Fruit fly (Drosophila melanogaster) whole organism, embryonic: Measurements from ENCODE around the gene Idgf3.

Experiments
- Blimp-1 ChIP-seq: fragments of 200-800 bp; sonication (Bioruptor generic); optimal IDR thresholded peaks from 3 replicates; lab custom pipeline; 2018; ENCODE audit warnings: missing biosample characterization, missing genetic modification characterization, mild to moderate bottlenecking, moderate library complexity, missing genetic modification reagents
- CG10209 ChIP-seq: fragments of 200-800 bp; sonication (Bioruptor generic); optimal IDR thresholded peaks from 3 replicates; lab custom pipeline; 2017; ENCODE audit warnings: missing biosample characterization, mild to moderate bottlenecking, missing genetic modification characterization, missing genetic modification reagents
- CG1024 ChIP-seq: fragments of 200-800 bp; sonication (Bioruptor generic); IDR thresholded peaks from 2 replicates; pipeline ENCODE4 v1.3.6; 2022; ENCODE audit warnings: missing biosample characterization, missing genetic modification characterization
- CG11504 ChIP-seq: fragments of 200-800 bp; sonication (Bioruptor generic); optimal IDR thresholded peaks from 3 replicates; lab custom pipeline; 2019; ENCODE audit warnings: missing biosample characterization, mild to moderate bottlenecking, missing genetic modification characterization, moderate library complexity
- CG12219 ChIP-seq: fragments of 200-800 bp; sonication (Bioruptor generic); optimal IDR thresholded peaks from 3 replicates; lab custom pipeline; 2018; ENCODE audit warnings: missing biosample characterization, mild to moderate bottlenecking, missing genetic modification characterization
- CG12391 ChIP-seq: fragments of 200-800 bp; sonication (Bioruptor generic); optimal IDR thresholded peaks from 3 replicates; lab custom pipeline; 2018; ENCODE audit warnings: missing biosample characterization, mild to moderate bottlenecking, missing genetic modification characterization, moderate library complexity
- CG13123 ChIP-seq: fragments of 200-800 bp; sonication (Bioruptor generic); optimal IDR thresholded peaks from 2 replicates; lab custom pipeline; 2016; ENCODE audit warnings: missing biosample characterization, missing genetic modification characterization
- CG15514 ChIP-seq: fragments of 200-800 bp; sonication (Bioruptor generic); optimal IDR thresholded peaks from 3 replicates; lab custom pipeline; 2017; ENCODE audit warnings: missing biosample characterization, missing genetic modification characterization, mild to moderate bottlenecking, moderate library complexity, missing genetic modification reagents
- CG15601 ChIP-seq: fragments of 200-800 bp; sonication (Bioruptor generic); optimal IDR thresholded peaks from 3 replicates; lab custom pipeline; 2019; ENCODE audit warnings: missing biosample characterization, mild to moderate bottlenecking, missing genetic modification characterization, moderate library complexity
- CG1602 ChIP-seq: fragments of 200-800 bp; sonication (Bioruptor generic); optimal IDR thresholded peaks from 3 replicates; lab custom pipeline; 2016; ENCODE audit warnings: missing biosample characterization, missing genetic modification characterization
- CG1603 ChIP-seq: fragments of 200-800 bp; sonication (Bioruptor generic); optimal IDR thresholded peaks from 2 replicates; lab custom pipeline; 2019; ENCODE audit warnings: missing biosample characterization, mild to moderate bottlenecking, missing genetic modification characterization, moderate library complexity
- CG16813 ChIP-seq: fragments of 200-800 bp; sonication (Bioruptor generic); IDR thresholded peaks from 3 replicates; pipeline ENCODE4 v1.3.6; 2022; ENCODE audit warnings: missing biosample characterization, missing genetic modification characterization; ENCODE audit not compliant: partially characterized antibody
- CG17385 ChIP-seq: fragments of 200-800 bp; sonication (Bioruptor generic); optimal IDR thresholded peaks from 3 replicates; lab custom pipeline; 2018; ENCODE audit warnings: missing biosample characterization, mild to moderate bottlenecking, missing genetic modification characterization
- CG17912 ChIP-seq: fragments of 200-800 bp; sonication (Bioruptor generic); optimal IDR thresholded peaks from 2 replicates; lab custom pipeline; 2018; ENCODE audit warnings: missing biosample characterization, mild to moderate bottlenecking, missing genetic modification characterization
- CG2202 ChIP-seq: fragments of 200-800 bp; sonication (Bioruptor generic); optimal IDR thresholded peaks from 2 replicates; lab custom pipeline; 2018; ENCODE audit warnings: missing biosample characterization, mild to moderate bottlenecking, missing genetic modification characterization
- CG3407 ChIP-seq: fragments of 200-800 bp; sonication (Bioruptor generic); optimal IDR thresholded peaks from 2 replicates; lab custom pipeline; 2018; ENCODE audit warnings: missing biosample characterization, mild to moderate bottlenecking, missing genetic modification characterization
- CG42726 ChIP-seq: fragments of 200-800 bp; sonication (Bioruptor generic); IDR thresholded peaks from 2 replicates; pipeline ENCODE4 v1.3.6; 2022; ENCODE audit warnings: missing biosample characterization, missing genetic modification characterization; ENCODE audit not compliant: partially characterized antibody
- CG6272 ChIP-seq: fragments of 200-800 bp; sonication (Bioruptor generic); IDR thresholded peaks from 2 replicates; pipeline ENCODE4 v1.3.6; 2022; ENCODE audit warnings: missing biosample characterization, missing genetic modification characterization
- CG6813 ChIP-seq: fragments of 200-800 bp; sonication (Bioruptor generic); optimal IDR thresholded peaks from 2 replicates; lab custom pipeline; 2017; ENCODE audit warnings: missing biosample characterization, missing genetic modification characterization, mild to moderate bottlenecking, moderate library complexity, missing genetic modification reagents
- CG7745 ChIP-seq: fragments of 200-800 bp; sonication (Bioruptor generic); optimal IDR thresholded peaks from 2 replicates; lab custom pipeline; 2018; ENCODE audit warnings: missing biosample characterization, mild to moderate bottlenecking, missing genetic modification characterization, moderate library complexity
- CG8290 ChIP-seq, 3 experiments: fragments of 200-800 bp; sonication (Bioruptor generic); optimal IDR thresholded peaks; 2 replicates each; lab custom pipeline; 2016 to 2019; ENCODE audit warnings: missing biosample characterization in 3 of 3, missing genetic modification characterization in 3 of 3, mild to moderate bottlenecking in 2 of 3, moderate library complexity in 1 of 3
- CG9437 ChIP-seq: fragments of 200-800 bp; sonication (Bioruptor generic); optimal IDR thresholded peaks from 2 replicates; lab custom pipeline; 2018; ENCODE audit warnings: missing biosample characterization, mild to moderate bottlenecking, missing genetic modification characterization
- CG9817 ChIP-seq: fragments of 200-800 bp; sonication (Bioruptor generic); optimal IDR thresholded peaks from 2 replicates; lab custom pipeline; 2018; ENCODE audit warnings: missing biosample characterization, mild to moderate bottlenecking, missing genetic modification characterization, moderate library complexity
- GATAe ChIP-seq: fragments of 200-800 bp; sonication (Bioruptor generic); conservative IDR thresholded peaks from 2 replicates; pipeline ENCODE4 v1.3.6; 2022; ENCODE audit warnings: missing biosample characterization, missing genetic modification characterization
- H2.0 ChIP-seq: fragments of 200-800 bp; sonication (Bioruptor generic); IDR thresholded peaks from 2 replicates; pipeline ENCODE4 v1.3.6; 2022; ENCODE audit warnings: missing biosample characterization, missing genetic modification characterization
- Max ChIP-seq: fragments of 200-800 bp; sonication (Bioruptor generic); optimal IDR thresholded peaks from 2 replicates; lab custom pipeline; 2016; ENCODE audit warnings: missing biosample characterization, mild to moderate bottlenecking, missing genetic modification characterization
- Mrtf ChIP-seq: fragments of 200-800 bp; sonication (Bioruptor generic); IDR thresholded peaks from 3 replicates; pipeline ENCODE4 v1.3.6; 2022; ENCODE audit warnings: missing biosample characterization, missing genetic modification characterization
- Myb ChIP-seq: fragments of 200-800 bp; sonication (Bioruptor generic); optimal IDR thresholded peaks from 2 replicates; lab custom pipeline; 2016; ENCODE audit warnings: missing biosample characterization, missing genetic modification characterization
- PHDP ChIP-seq: fragments of 200-800 bp; sonication (Bioruptor generic); optimal IDR thresholded peaks from 3 replicates; lab custom pipeline; 2018; ENCODE audit warnings: missing biosample characterization, mild to moderate bottlenecking, missing genetic modification characterization, moderate library complexity
- Pdp1 ChIP-seq, 2 experiments: fragments of 200-800 bp; sonication (Bioruptor generic); optimal IDR thresholded peaks; 3 replicates each; lab custom pipeline; 2016; ENCODE audit warnings: missing biosample characterization in 2 of 2, missing genetic modification characterization in 2 of 2, mild to moderate bottlenecking in 1 of 2, moderate library complexity in 1 of 2
- Xbp1 ChIP-seq: fragments of 200-800 bp; sonication (Bioruptor generic); optimal IDR thresholded peaks from 3 replicates; lab custom pipeline; 2016; ENCODE audit warnings: missing biosample characterization, mild to moderate bottlenecking, missing genetic modification characterization
- abd-A ChIP-seq: fragments of 200-800 bp; sonication (Bioruptor generic); optimal IDR thresholded peaks from 3 replicates; lab custom pipeline; 2019; ENCODE audit warnings: missing biosample characterization, mild to moderate bottlenecking, missing genetic modification characterization, moderate library complexity
- al ChIP-seq: fragments of 200-800 bp; sonication (Bioruptor generic); IDR thresholded peaks from 2 replicates; pipeline ENCODE4 v1.3.6; 2022; ENCODE audit warnings: missing biosample characterization, missing genetic modification characterization
- bab2 ChIP-seq: fragments of 200-800 bp; sonication (Bioruptor generic); optimal IDR thresholded peaks from 2 replicates; lab custom pipeline; 2016; ENCODE audit warnings: missing biosample characterization, missing genetic modification characterization
- br ChIP-seq: fragments of >200 bp; optimal IDR thresholded peaks from 2 replicates; lab custom pipeline; 2017
- cad ChIP-seq: fragments of >200 bp; optimal IDR thresholded peaks from 2 replicates; lab custom pipeline; 2017; ENCODE audit warnings: missing biosample characterization, missing genetic modification characterization
- ci ChIP-seq: fragments of 200-800 bp; sonication (Bioruptor generic); IDR thresholded peaks from 3 replicates; pipeline ENCODE4 v1.3.6; 2022; ENCODE audit warnings: missing biosample characterization, missing genetic modification characterization
- disco-r ChIP-seq: fragments of 200-800 bp; sonication (Bioruptor generic); optimal IDR thresholded peaks from 2 replicates; lab custom pipeline; 2016; ENCODE audit warnings: missing biosample characterization, missing genetic modification characterization
- dmrt99B ChIP-seq: fragments of 200-800 bp; sonication (Bioruptor generic); optimal IDR thresholded peaks from 2 replicates; lab custom pipeline; 2018; ENCODE audit warnings: missing biosample characterization, mild to moderate bottlenecking, missing genetic modification characterization, moderate library complexity
- jigr1 ChIP-seq: fragments of 200-800 bp; sonication (Bioruptor generic); IDR thresholded peaks from 3 replicates; pipeline ENCODE4 v1.3.6; 2022; ENCODE audit warnings: missing biosample characterization, missing genetic modification characterization
- lbe ChIP-seq: fragments of 200-800 bp; sonication (Bioruptor generic); optimal IDR thresholded peaks from 2 replicates; lab custom pipeline; 2016; ENCODE audit warnings: missing biosample characterization, mild to moderate bottlenecking, missing genetic modification characterization
- scrt ChIP-seq: fragments of 200-800 bp; sonication (Bioruptor generic); optimal IDR thresholded peaks from 2 replicates; lab custom pipeline; 2018; ENCODE audit warnings: missing biosample characterization, mild to moderate bottlenecking, missing genetic modification characterization, moderate library complexity
- unpg ChIP-seq: fragments of 200-800 bp; sonication (Bioruptor generic); optimal IDR thresholded peaks from 3 replicates; lab custom pipeline; 2018; ENCODE audit warnings: missing biosample characterization, mild to moderate bottlenecking, missing genetic modification characterization, moderate library complexity
- vfl ChIP-seq: fragments of 200-800 bp; sonication (Bioruptor generic); optimal IDR thresholded peaks from 2 replicates; lab custom pipeline; 2016; ENCODE audit warnings: missing biosample characterization, missing genetic modification characterization
- vnd ChIP-seq: fragments of 200-800 bp; sonication (Bioruptor generic); IDR thresholded peaks from 3 replicates; pipeline ENCODE4 v1.3.6; 2022; ENCODE audit warnings: missing biosample characterization, missing genetic modification characterization; ENCODE audit not compliant: partially characterized antibody
- wek ChIP-seq: fragments of 200-800 bp; sonication (Bioruptor generic); optimal IDR thresholded peaks from 3 replicates; lab custom pipeline; 2018; ENCODE audit warnings: missing biosample characterization, mild to moderate bottlenecking, missing genetic modification characterization, moderate library complexity

Idgf3 gene

DNA sequence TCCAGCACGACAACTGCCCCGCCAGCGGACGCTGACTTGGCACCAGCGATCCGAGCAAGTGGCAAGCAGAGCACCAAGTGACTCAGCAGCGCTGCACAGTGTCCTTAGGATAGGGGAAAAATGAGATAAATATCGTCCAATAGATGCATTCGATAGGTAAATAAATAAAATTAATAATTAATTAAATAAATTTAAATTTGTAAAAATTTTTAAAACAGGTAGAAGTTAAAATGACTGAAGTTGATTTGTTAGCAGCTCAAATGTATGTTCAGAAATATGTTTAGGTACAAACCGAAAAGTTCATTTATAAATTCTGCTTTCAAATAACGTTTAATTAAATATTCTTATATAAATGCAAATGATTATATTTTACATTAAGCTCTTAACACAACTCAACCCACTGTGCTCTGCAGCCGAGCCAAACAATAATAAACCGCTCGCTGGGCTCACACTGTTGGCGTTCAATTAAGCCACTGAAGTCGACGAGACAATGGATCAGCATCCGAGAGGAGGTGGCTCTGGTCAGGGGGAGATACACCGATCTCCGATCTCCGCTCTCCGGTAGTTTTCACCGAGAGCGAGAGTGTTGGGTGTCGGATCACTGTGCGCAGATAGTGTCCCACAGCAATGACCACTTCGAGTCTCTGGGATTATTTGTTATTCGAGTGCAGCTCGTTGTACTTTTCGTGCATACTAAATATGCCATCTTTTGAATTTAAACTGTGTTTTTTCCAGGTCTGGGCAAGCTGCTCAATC is 2.1 kb upstream of the Idgf3 start, which contains the start of gene CG5888 (continued):
- TF ChIP-seq CG17385 (GFP tag; lab: Kevin White, UChicago) (peak; percentile 77), CG12391 (peak; percentile 78), CG17912 (GFP tag; lab: Kevin White, UChicago) (no peak), bab2 (GFP tag; lab: Kevin White, UChicago) (no peak), CG12219 (GFP tag; lab: Kevin White, UChicago) (peak; percentile 19), H2.0 (GFP tag; lab: Robert Waterston, UW) (peak; percentile 49; the same call in 1 of the 2 replicates), CG42726 (GFP tag; lab: Robert Waterston, UW) (no peak), jigr1 (GFP tag; lab: Robert Waterston, UW) (peak; percentile 27; the same call in 1 of the 3 replicates), CG9437 (GFP tag; lab: Kevin White, UChicago) (peak; percentile 80), CG1602 (GFP tag; lab: Kevin White, UChicago) (peak; percentile 53), GATAe (GFP tag; lab: Robert Waterston, UW) (no peak), abd-A (tag; lab: Kevin White, UChicago) (no peak), vfl (GFP tag; lab: Kevin White, UChicago) (no peak), CG2202 (tag; lab: Kevin White, UChicago) (peak; percentile 56), al (GFP tag; lab: Robert Waterston, UW) (peak; percentile 42; the same call in 1 of the 2 replicates)

DNA sequence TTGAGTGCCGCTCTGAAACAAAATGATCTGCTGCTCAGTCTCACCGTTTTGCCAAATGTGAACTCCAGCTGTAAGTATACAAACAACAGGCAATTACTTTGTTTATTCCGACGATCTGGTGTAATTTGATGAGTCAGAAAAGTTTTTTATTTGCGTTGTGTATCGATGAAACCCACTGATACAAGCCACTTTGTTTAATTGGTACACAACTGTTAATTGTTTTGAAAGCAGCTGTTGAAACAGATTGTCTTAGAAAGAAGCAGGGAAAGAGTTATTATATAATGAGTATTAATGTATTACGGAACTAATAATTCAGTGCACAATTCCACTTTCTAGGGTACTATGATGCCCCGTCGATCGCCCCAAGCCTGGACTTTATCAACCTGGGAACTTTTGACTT is 1.2 kb downstream of the Idgf3 start:
- TF ChIP-seq scrt (GFP tag; lab: Kevin White, UChicago) (no peak), unpg (GFP tag; lab: Kevin White, UChicago) (peak; percentile 26), dmrt99B (tag; lab: Kevin White, UChicago) (peak; percentile 4), CG6813 (GFP tag; lab: Kevin White, UChicago) (peak; percentile 3), CG15514 (GFP tag; lab: Kevin White, UChicago) (peak; percentile 9), CG15601 (peak; percentile 32), CG13123 (GFP tag; lab: Kevin White, UChicago) (no peak), ci (GFP tag; lab: Robert Waterston, UW) (0 out of 3 replicates have a peak, but pooled peaks have one; percentile 34), CG7745 (tag; lab: Kevin White, UChicago) (no peak), CG1603 (tag; lab: Kevin White, UChicago) (peak; percentile 18), CG10209 (peak; percentile 4), Myb (GFP tag; lab: Kevin White, UChicago) (no peak), Mrtf (GFP tag; lab: Robert Waterston, UW) (no peak), CG3407 (GFP tag; lab: Kevin White, UChicago) (peak; percentile 38), CG16813 (no peak), cad (GFP tag; lab: Kevin White, UChicago) (no peak), CG6272 (GFP tag; lab: Robert Waterston, UW) (no peak), Xbp1 (no peak), PHDP (tag; lab: Kevin White, UChicago) (peak; percentile 62), br (lab: Kevin White, UChicago) (no peak), CG11504 (tag; lab: Kevin White, UChicago) (no peak), vnd (GFP tag; lab: Robert Waterston, UW) (no peak), Max (GFP tag; lab: Kevin White, UChicago) (no peak), Blimp-1 (GFP tag; lab: Kevin White, UChicago) (peak; percentile 15), lbe (no peak), CG12391 (no peak), CG1024 (GFP tag; lab: Robert Waterston, UW) (no peak), disco-r (GFP tag; lab: Kevin White, UChicago) (no peak), CG8290 (GFP tag; optimal IDR thresholded peaks at IDR 0.05; lab: Kevin White, UChicago) (no peak), CG8290 (tag; optimal IDR thresholded peaks at IDR 0.05; lab: Kevin White, UChicago) (peak in 1 of 2 experiments; percentile 56), CG9817 (peak; percentile 6), wek (no peak), Pdp1 (GFP tag; optimal IDR thresholded peaks at IDR 0.05; lab: Kevin White, UChicago) (peak in 1 of 2 experiments; percentile 80)
